Fruit fly (Drosophila melanogaster): ENCODE results near the gene cyst.

cyst gene

dm6 chr2L:19453381-19453780, 55.2 kb downstream of the cyst start, which contains the start of gene Top2 (continued):
- peak; percentile 55 for TF ChIP-seq grau (tag; optimal IDR thresholded peaks at IDR 0.05)
- TF ChIP-seq slbo (GFP tag; IDR thresholded peaks at IDR 0.05) = peak; percentile 50
- TF ChIP-seq CG7987 (GFP tag; optimal IDR thresholded peaks at IDR 0.05) = peak; percentile 72
- peak; percentile 44 for TF ChIP-seq sna (GFP tag; IDR thresholded peaks at IDR 0.05; ENCODE audit: partially characterized antibody)
- peak; percentile 58 for TF ChIP-seq CG13894 (tag; optimal IDR thresholded peaks at IDR 0.05)
- TF ChIP-seq pum (GFP tag; optimal IDR thresholded peaks at IDR 0.05) = peak; percentile 28
- TF ChIP-seq CG11247 (GFP tag; IDR thresholded peaks at IDR 0.05) = no peak
- TF ChIP-seq CG7839 (tag; optimal IDR thresholded peaks at IDR 0.05) = peak; percentile 14
- TF ChIP-seq zf30C (GFP tag; optimal IDR thresholded peaks at IDR 0.05) = no peak
- no peak for TF ChIP-seq CG8359 (GFP tag; optimal IDR thresholded peaks at IDR 0.05; ENCODE audit: borderline replicate concordance)
- no peak for TF ChIP-seq crol (GFP tag; IDR thresholded peaks at IDR 0.05)
- TF ChIP-seq rib (GFP tag; IDR thresholded peaks at IDR 0.05) = no peak
- TF ChIP-seq CG1832 (GFP tag; optimal IDR thresholded peaks at IDR 0.05) = no peak
- no peak for TF ChIP-seq emc (GFP tag; optimal IDR thresholded peaks at IDR 0.05)
- peak; percentile 47 for TF ChIP-seq MESR4 (GFP tag; optimal IDR thresholded peaks at IDR 0.05)
- TF ChIP-seq BEAF-32 (GFP tag; optimal IDR thresholded peaks at IDR 0.05) = peak; percentile 92
- TF ChIP-seq CG31441 (GFP tag; IDR thresholded peaks at IDR 0.05) = peak; percentile 99
- TF ChIP-seq chif (GFP tag; optimal IDR thresholded peaks at IDR 0.05) = peak; percentile 26 to 50
- peak; percentile 91 for TF ChIP-seq Ets97D (GFP tag; optimal IDR thresholded peaks at IDR 0.05)
- peak; percentile 1 for TF ChIP-seq Neu2 (GFP tag; optimal IDR thresholded peaks at IDR 0.05; ENCODE audit: borderline replicate concordance)
- peak; percentile 64 for TF ChIP-seq dm (GFP tag; optimal IDR thresholded peaks at IDR 0.05)
- TF ChIP-seq bowl (GFP tag; IDR thresholded peaks at IDR 0.05) = no peak
- no peak for TF ChIP-seq CG7745 (tag; optimal IDR thresholded peaks at IDR 0.05)
- peak; percentile 61 for TF ChIP-seq gfzf (GFP tag; optimal IDR thresholded peaks at IDR 0.05)
- TF ChIP-seq Xbp1 (GFP tag; optimal IDR thresholded peaks at IDR 0.05) = peak; percentile 51
- TF ChIP-seq CG12659 (GFP tag; optimal IDR thresholded peaks at IDR 0.05) = peak; percentile 79
- TF ChIP-seq CG15601 (tag; optimal IDR thresholded peaks at IDR 0.05) = peak; percentile 36
- peak; percentile 80 for TF ChIP-seq Dll (GFP tag; IDR thresholded peaks at IDR 0.05; ENCODE audit: partially characterized antibody)
- TF ChIP-seq btn (GFP tag; optimal IDR thresholded peaks at IDR 0.05) = no peak
- TF ChIP-seq vnd (GFP tag; IDR thresholded peaks at IDR 0.05; ENCODE audit: partially characterized antibody) = peak; percentile 77

dm6 chr2L:19452535-19453317, 55.8 kb downstream of the cyst start:
- TF ChIP-seq ken (GFP tag; IDR thresholded peaks at IDR 0.05) (0 out of 3 replicates have a peak, but pooled peaks have one; percentile 52), CG11093 (GFP tag; IDR thresholded peaks at IDR 0.05) (0 out of 3 replicates have a peak, but pooled peaks have one; percentile 35), nerfin-1 (tag; optimal IDR thresholded peaks at IDR 0.05) (peak; percentile 97), Nf-YC (tag; optimal IDR thresholded peaks at IDR 0.05) (no peak), CG7271 (tag; optimal IDR thresholded peaks at IDR 0.05) (no peak), CG16779 (GFP tag; IDR thresholded peaks at IDR 0.05) (0 out of 2 replicates have a peak, but pooled peaks have one; percentile 3), fru (optimal IDR thresholded peaks at IDR 0.05) (no peak), CG2678 (tag; optimal IDR thresholded peaks at IDR 0.05) (no peak), gro (GFP tag; optimal IDR thresholded peaks at IDR 0.05) (peak; percentile 8), CG13296 (GFP tag; optimal IDR thresholded peaks at IDR 0.05) (peak; percentile 2), grau (tag; optimal IDR thresholded peaks at IDR 0.05) (peak; percentile 82), Chrac-16 (GFP tag; optimal IDR thresholded peaks at IDR 0.05) (peak; percentile 10), Dbx (GFP tag; IDR thresholded peaks at IDR 0.05) (peak; percentile 36; the same call in 1 of the 3 replicates), Dfd (GFP tag; optimal IDR thresholded peaks at IDR 0.05) (no peak), Hr3 (GFP tag; optimal IDR thresholded peaks at IDR 0.05) (peak; percentile 21), CG31441 (GFP tag; IDR thresholded peaks at IDR 0.05) (0 out of 2 replicates have a peak, but pooled peaks have one; percentile 16), CG10321 (GFP tag; IDR thresholded peaks at IDR 0.05) (no peak), CG10431 (GFP tag; optimal IDR thresholded peaks at IDR 0.05) (no peak), CG3838 (GFP tag; optimal IDR thresholded peaks at IDR 0.05) (no peak), CG11456 (GFP tag; IDR thresholded peaks at IDR 0.05) (0 out of 3 replicates have a peak, but pooled peaks have one; percentile 22), unpg (GFP tag; optimal IDR thresholded peaks at IDR 0.05) (peak; percentile 23)
